Fruit fly (Drosophila melanogaster) whole organism, embryonic: ENCODE measurements around the gene cl.

ENCODE experiments used
- Ada2b ChIP-seq: fragments of 200-800 bp; sonication (Bioruptor generic); IDR thresholded peaks from 2 replicates; pipeline ENCODE4 v1.3.6; 2022; ENCODE audit warnings: missing biosample characterization, missing genetic modification characterization
- Asciz ChIP-seq: fragments of 200-800 bp; sonication (Bioruptor generic); optimal IDR thresholded peaks from 2 replicates; lab custom pipeline; 2017; ENCODE audit warnings: missing biosample characterization, mild to moderate bottlenecking, missing genetic modification characterization, missing genetic modification reagents
- Bgb ChIP-seq: fragments of 200-800 bp; sonication (Bioruptor generic); IDR thresholded peaks from 2 replicates; pipeline ENCODE4 v1.3.6; 2022; ENCODE audit warnings: missing biosample characterization, missing genetic modification characterization; ENCODE audit not compliant: partially characterized antibody
- CG10959 ChIP-seq: fragments of 200-800 bp; sonication (Bioruptor generic); IDR thresholded peaks from 2 replicates; pipeline ENCODE4 v1.3.6; 2022; ENCODE audit warnings: missing biosample characterization, missing genetic modification characterization
- CG11398 ChIP-seq: fragments of 200-800 bp; sonication (Bioruptor generic); optimal IDR thresholded peaks from 2 replicates; lab custom pipeline; 2016; ENCODE audit warnings: missing biosample characterization, missing genetic modification characterization
- CG12071 ChIP-seq: fragments of 200-800 bp; sonication (Bioruptor generic); optimal IDR thresholded peaks from 3 replicates; lab custom pipeline; 2018; ENCODE audit warnings: missing biosample characterization, mild to moderate bottlenecking, missing genetic modification characterization
- CG1233 ChIP-seq: fragments of 200-800 bp; sonication (Bioruptor generic); optimal IDR thresholded peaks from 4 replicates; lab custom pipeline; 2018; ENCODE audit warnings: missing biosample characterization, mild to moderate bottlenecking, missing genetic modification characterization
- CG12391 ChIP-seq: fragments of 200-800 bp; sonication (Bioruptor generic); optimal IDR thresholded peaks from 3 replicates; lab custom pipeline; 2018; ENCODE audit warnings: missing biosample characterization, mild to moderate bottlenecking, missing genetic modification characterization, moderate library complexity
- CG17829 ChIP-seq: fragments of 200-800 bp; optimal IDR thresholded peaks from 2 replicates; lab custom pipeline; 2019; ENCODE audit warnings: missing biosample characterization, mild to moderate bottlenecking, missing genetic modification characterization, moderate library complexity
- CG2116 ChIP-seq: fragments of 200-800 bp; sonication (Bioruptor generic); optimal IDR thresholded peaks from 3 replicates; lab custom pipeline; 2018; ENCODE audit warnings: missing biosample characterization, mild to moderate bottlenecking, missing genetic modification characterization
- CG2120 ChIP-seq: fragments of 200-800 bp; sonication (Bioruptor generic); optimal IDR thresholded peaks from 3 replicates; lab custom pipeline; 2016; ENCODE audit warnings: missing biosample characterization, missing genetic modification characterization
- CG7357 ChIP-seq: fragments of 200-800 bp; sonication (Bioruptor generic); IDR thresholded peaks from 3 replicates; pipeline ENCODE4 v1.3.6; 2022; ENCODE audit warnings: missing biosample characterization, missing genetic modification characterization
- Dll ChIP-seq: fragments of 200-800 bp; sonication (Bioruptor generic); IDR thresholded peaks from 4 replicates; pipeline ENCODE4 v1.3.6; 2022; ENCODE audit warnings: missing biosample characterization, missing genetic modification characterization; ENCODE audit not compliant: partially characterized antibody
- Dref ChIP-seq: fragments of 200-800 bp; sonication (Bioruptor generic); IDR thresholded peaks from 2 replicates; pipeline ENCODE4 v1.3.6; 2022; ENCODE audit warnings: missing biosample characterization, missing genetic modification characterization
- ERR ChIP-seq: fragments of 200-800 bp; sonication (Bioruptor generic); optimal IDR thresholded peaks from 2 replicates; lab custom pipeline; 2016; ENCODE audit warnings: missing biosample characterization, missing genetic modification characterization
- Ets65A ChIP-seq: fragments of 200-800 bp; sonication (Bioruptor generic); peaks from one replicate; lab custom pipeline; 2016; ENCODE audit warnings: missing biosample characterization, missing genetic modification characterization
- GATAe ChIP-seq: fragments of 200-800 bp; sonication (Bioruptor generic); conservative IDR thresholded peaks from 2 replicates; pipeline ENCODE4 v1.3.6; 2022; ENCODE audit warnings: missing biosample characterization, missing genetic modification characterization
- HLH3B ChIP-seq: fragments of 200-800 bp; sonication (Bioruptor generic); IDR thresholded peaks from 2 replicates; pipeline ENCODE4 v1.3.6; 2022; ENCODE audit warnings: missing biosample characterization, missing genetic modification characterization
- Hr78 ChIP-seq, 2 experiments: fragments of 200-800 bp in 1 of 2; fragments of >200 bp in 1 of 2; sonication (Bioruptor generic) in 1 of 2; optimal IDR thresholded peaks; 2 replicates each; lab custom pipeline; 2017 to 2019; ENCODE audit warnings: missing biosample characterization in 2 of 2, missing genetic modification characterization in 2 of 2, mild to moderate bottlenecking in 1 of 2, moderate library complexity in 1 of 2
- Lim3 ChIP-seq: fragments of 200-800 bp; sonication (Bioruptor generic); IDR thresholded peaks from 2 replicates; pipeline ENCODE4 v1.3.6; 2022; ENCODE audit warnings: missing biosample characterization, missing genetic modification characterization
- MTF-1 ChIP-seq: fragments of 200-800 bp; sonication (Bioruptor generic); optimal IDR thresholded peaks from 2 replicates; lab custom pipeline; 2018; ENCODE audit warnings: missing biosample characterization, mild to moderate bottlenecking, missing genetic modification characterization, borderline replicate concordance
- Meics ChIP-seq: fragments of 200-800 bp; sonication (Bioruptor generic); optimal IDR thresholded peaks from 2 replicates; lab custom pipeline; 2017; ENCODE audit warnings: missing biosample characterization, mild to moderate bottlenecking, missing genetic modification characterization
- Neu2 ChIP-seq: fragments of 200-800 bp; sonication (Bioruptor generic); optimal IDR thresholded peaks from 3 replicates; lab custom pipeline; 2016; ENCODE audit warnings: missing biosample characterization, missing genetic modification characterization, borderline replicate concordance
- Nf-YB ChIP-seq: fragments of 200-800 bp; sonication (Bioruptor generic); optimal IDR thresholded peaks from 3 replicates; lab custom pipeline; 2019; ENCODE audit warnings: missing biosample characterization, mild to moderate bottlenecking, missing genetic modification characterization, moderate library complexity
- Nf-YC ChIP-seq: fragments of 200-800 bp; optimal IDR thresholded peaks from 3 replicates; lab custom pipeline; 2019; ENCODE audit warnings: missing biosample characterization, mild to moderate bottlenecking, missing genetic modification characterization, moderate library complexity
- NfI ChIP-seq: fragments of 200-800 bp; sonication (Bioruptor generic); optimal IDR thresholded peaks from 3 replicates; lab custom pipeline; 2018; ENCODE audit warnings: missing biosample characterization, mild to moderate bottlenecking, missing genetic modification characterization, moderate library complexity
- PHDP ChIP-seq: fragments of 200-800 bp; sonication (Bioruptor generic); optimal IDR thresholded peaks from 3 replicates; lab custom pipeline; 2018; ENCODE audit warnings: missing biosample characterization, mild to moderate bottlenecking, missing genetic modification characterization, moderate library complexity
- Ptx1 ChIP-seq: fragments of 200-800 bp; sonication (Bioruptor generic); IDR thresholded peaks from 2 replicates; pipeline ENCODE4 v1.3.6; 2022; ENCODE audit warnings: missing biosample characterization, missing genetic modification characterization
- Ravus ChIP-seq: fragments of 200-800 bp; sonication (Bioruptor generic); IDR thresholded peaks from 2 replicates; pipeline ENCODE4 v1.3.6; 2022; ENCODE audit warnings: missing biosample characterization, missing genetic modification characterization
- TFAM ChIP-seq: fragments of 200-800 bp; sonication (Bioruptor generic); optimal IDR thresholded peaks from 2 replicates; lab custom pipeline; 2017; ENCODE audit warnings: missing biosample characterization, missing genetic modification characterization, inconsistent platforms
- ac ChIP-seq: fragments of 200-800 bp; sonication (Bioruptor generic); optimal IDR thresholded peaks from 3 replicates; lab custom pipeline; 2017; ENCODE audit warnings: missing biosample characterization, mild to moderate bottlenecking, missing genetic modification characterization
- bbx ChIP-seq: fragments of 200-800 bp; sonication (Bioruptor generic); IDR thresholded peaks from 2 replicates; pipeline ENCODE4 v1.3.6; 2022; ENCODE audit warnings: missing biosample characterization, missing genetic modification characterization; ENCODE audit not compliant: partially characterized antibody
- br ChIP-seq: fragments of >200 bp; optimal IDR thresholded peaks from 2 replicates; lab custom pipeline; 2017
- cas ChIP-seq: fragments of 200-800 bp; sonication (Bioruptor generic); IDR thresholded peaks from 2 replicates; pipeline ENCODE4 v1.3.6; 2022; ENCODE audit warnings: missing biosample characterization, missing genetic modification characterization
- chinmo ChIP-seq: fragments of 200-800 bp; sonication (Bioruptor generic); IDR thresholded peaks from 4 replicates; pipeline ENCODE4 v1.3.6; 2022; ENCODE audit warnings: missing biosample characterization, missing genetic modification characterization; ENCODE audit not compliant: partially characterized antibody
- disco-r ChIP-seq: fragments of 200-800 bp; sonication (Bioruptor generic); optimal IDR thresholded peaks from 2 replicates; lab custom pipeline; 2016; ENCODE audit warnings: missing biosample characterization, missing genetic modification characterization
- dpn ChIP-seq, 2 experiments: fragments of 200-800 bp; sonication (Bioruptor generic); optimal IDR thresholded peaks; 3 replicates each; lab custom pipeline; 2016; ENCODE audit warnings: missing biosample characterization in 2 of 2, missing genetic modification characterization in 2 of 2
- eve ChIP-seq, 2 experiments: fragments of >200 bp; optimal IDR thresholded peaks; 2 replicates each; lab custom pipeline; 2017; ENCODE audit warnings: missing biosample characterization in 2 of 2, missing genetic modification characterization in 2 of 2
- fd102C ChIP-seq: fragments of 200-800 bp; sonication (Bioruptor generic); optimal IDR thresholded peaks from 2 replicates; lab custom pipeline; 2018; ENCODE audit warnings: missing biosample characterization, mild to moderate bottlenecking, missing genetic modification characterization, moderate library complexity
- gro ChIP-seq: fragments of 200-800 bp; sonication (Bioruptor generic); optimal IDR thresholded peaks from 2 replicates; lab custom pipeline; 2016; ENCODE audit warnings: missing biosample characterization, missing genetic modification characterization
- gsb ChIP-seq: fragments of 200-800 bp; sonication (Bioruptor generic); IDR thresholded peaks from 2 replicates; pipeline ENCODE4 v1.3.6; 2022; ENCODE audit warnings: missing biosample characterization, missing genetic modification characterization
- hb ChIP-seq: fragments of 200-800 bp; sonication (Bioruptor generic); IDR thresholded peaks from 3 replicates; pipeline ENCODE4 v1.3.6; 2022; ENCODE audit warnings: missing biosample characterization, missing genetic modification characterization; ENCODE audit not compliant: partially characterized antibody
- klu ChIP-seq: fragments of 200-800 bp; sonication (Bioruptor generic); IDR thresholded peaks from 2 replicates; pipeline ENCODE4 v1.3.6; 2022; ENCODE audit warnings: missing biosample characterization, missing genetic modification characterization
- nerfin-1 ChIP-seq: fragments of 200-800 bp; sonication (Bioruptor generic); optimal IDR thresholded peaks from 3 replicates; lab custom pipeline; 2019; ENCODE audit warnings: missing biosample characterization, mild to moderate bottlenecking, missing genetic modification characterization, moderate library complexity
- oc ChIP-seq: fragments of 200-800 bp; sonication (Bioruptor generic); optimal IDR thresholded peaks from 2 replicates; lab custom pipeline; 2018; ENCODE audit warnings: missing biosample characterization, mild to moderate bottlenecking, missing genetic modification characterization, moderate library complexity
- pan ChIP-seq, 4 experiments: fragments of >200 bp in 3 of 4; fragments of 200-800 bp in 1 of 4; sonication (Bioruptor generic) in 1 of 4; optimal IDR thresholded peaks in 3 of 4; IDR thresholded peaks in 1 of 4; 2 replicates each; pipeline versions ENCODE4 v1.3.6 to Lab custom; 2017 to 2022; ENCODE audit warnings: missing biosample characterization in 2 of 4, missing genetic modification characterization in 2 of 4, mixed read lengths in 1 of 4
- pb ChIP-seq: fragments of 200-800 bp; sonication (Bioruptor generic); optimal IDR thresholded peaks from 3 replicates; lab custom pipeline; 2016; ENCODE audit warnings: missing biosample characterization, missing genetic modification characterization
- pho ChIP-seq: fragments of 200-800 bp; sonication (Bioruptor generic); optimal IDR thresholded peaks from 2 replicates; lab custom pipeline; 2016; ENCODE audit warnings: missing biosample characterization, missing genetic modification characterization
- sens ChIP-seq: fragments of 200-800 bp; sonication (Bioruptor generic); peaks from one replicate; lab custom pipeline; 2016; ENCODE audit warnings: missing biosample characterization, missing genetic modification characterization
- tgo ChIP-seq: fragments of 200-800 bp; sonication (Bioruptor generic); IDR thresholded peaks from 3 replicates; pipeline ENCODE4 v1.3.6; 2022; ENCODE audit warnings: missing biosample characterization, missing genetic modification characterization

cl gene

DNA sequence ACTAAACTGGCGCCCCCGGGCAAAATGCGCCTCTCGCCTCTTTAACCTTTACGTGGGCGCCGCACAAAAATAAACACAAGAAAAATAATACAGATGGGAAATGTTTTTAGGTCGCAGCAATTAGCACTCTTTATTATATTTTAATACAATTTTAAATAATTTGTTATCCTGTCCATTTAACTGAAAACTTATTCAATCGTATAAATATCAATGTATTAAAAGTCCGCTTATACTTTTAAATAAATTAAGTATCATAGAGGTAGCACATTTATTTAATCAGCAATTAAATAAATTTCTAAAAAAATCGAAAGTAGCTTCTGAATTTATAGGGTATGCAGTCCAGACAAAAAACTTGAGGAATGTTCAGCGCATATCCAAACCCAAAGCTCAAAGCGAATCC is 12.9 kb upstream of the cl start:
- no peak for TF ChIP-seq GATAe
- no peak for TF ChIP-seq CG2120 (GFP tag; lab: Kevin White, UChicago)
- TF ChIP-seq CG2116 = no peak
- no peak for TF ChIP-seq chinmo
- no peak for TF ChIP-seq disco-r (GFP tag; lab: Kevin White, UChicago)
- TF ChIP-seq fd102C (GFP tag; lab: Kevin White, UChicago) = no peak
- TF ChIP-seq Bgb = no peak
- no peak for TF ChIP-seq Dll (GFP tag; lab: Robert Waterston, UW)
- no peak for TF ChIP-seq Lim3 (GFP tag; lab: Robert Waterston, UW)
- no peak for TF ChIP-seq CG11398 (GFP tag; lab: Kevin White, UChicago)
- no peak for TF ChIP-seq bbx (GFP tag; lab: Robert Waterston, UW)
- no peak for TF ChIP-seq klu (GFP tag; lab: Robert Waterston, UW)
- no peak for TF ChIP-seq pb (GFP tag; lab: Kevin White, UChicago)
- no peak for TF ChIP-seq oc
- TF ChIP-seq dpn (GFP tag; optimal IDR thresholded peaks at IDR 0.05; lab: Kevin White, UChicago) = no peak
- no peak for TF ChIP-seq CG12071 (GFP tag; lab: Kevin White, UChicago)
- TF ChIP-seq CG12391 (tag; lab: Kevin White, UChicago) = no peak
- no peak for TF ChIP-seq Hr78 (GFP tag; optimal IDR thresholded peaks at IDR 0.05; lab: Kevin White, UChicago)
- no peak for TF ChIP-seq TFAM (GFP tag; lab: Kevin White, UChicago)
- TF ChIP-seq Ets65A (GFP tag; lab: Kevin White, UChicago) = no peak

DNA sequence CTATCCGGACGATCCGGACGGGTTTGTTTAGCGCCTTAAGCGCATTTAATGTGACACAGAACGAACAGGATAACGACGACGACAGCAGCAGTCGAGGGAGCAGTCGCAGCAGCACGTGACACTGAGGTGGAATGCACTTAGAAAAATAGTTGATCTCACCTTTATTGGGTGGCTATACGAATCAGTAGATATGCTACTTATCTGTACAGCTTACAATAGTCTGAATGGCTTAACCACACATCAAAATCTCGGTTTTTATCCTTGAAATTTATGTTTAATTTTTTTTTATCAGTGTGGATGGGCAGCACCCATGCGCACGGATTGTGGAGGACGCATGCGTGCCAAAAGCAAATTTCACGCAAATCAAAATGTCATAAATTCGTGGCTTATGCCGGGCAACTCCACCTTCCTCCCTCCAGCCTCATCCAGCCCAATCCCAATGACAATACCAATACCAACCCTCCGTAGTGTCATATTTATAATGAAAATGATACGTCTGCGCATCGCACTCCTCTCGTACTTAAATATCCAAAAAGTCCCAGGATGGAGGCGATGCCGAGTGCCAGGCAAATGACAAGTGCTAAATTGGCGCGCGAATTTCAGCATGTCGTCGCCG is 12.0 kb upstream of the cl start:
- TF ChIP-seq Asciz (GFP tag; lab: Kevin White, UChicago) (no peak), Neu2 (GFP tag; lab: Kevin White, UChicago) (no peak), ERR (no peak), MTF-1 (GFP tag; lab: Kevin White, UChicago) (no peak), Ptx1 (GFP tag; lab: Robert Waterston, UW) (0 out of 2 replicates have a peak, but pooled peaks have one; percentile 12), HLH3B (GFP tag; lab: Robert Waterston, UW) (no peak), gro (GFP tag; lab: Kevin White, UChicago) (no peak), nerfin-1 (tag; lab: Kevin White, UChicago) (no peak), Ravus (no peak), Nf-YC (tag; lab: Kevin White, UChicago) (peak; percentile 59), PHDP (no peak), CG7357 (GFP tag; lab: Robert Waterston, UW) (no peak), NfI (no peak), pan (optimal IDR thresholded peaks at IDR 0.05; lab: Kevin White, UChicago) (no peak), pan (GFP tag; optimal IDR thresholded peaks at IDR 0.05 in 1 of 2, IDR thresholded peaks at IDR 0.05 in 1 of 2) (no peak), Meics (GFP tag; lab: Kevin White, UChicago) (no peak), ac (GFP tag; lab: Kevin White, UChicago) (no peak), CG12391 (tag; lab: Kevin White, UChicago) (no peak), sens (GFP tag; lab: Kevin White, UChicago) (peak; percentile 69), CG17829 (no peak), gsb (no peak), pho (GFP tag; lab: Kevin White, UChicago) (no peak), br (lab: Kevin White, UChicago) (no peak), CG10959 (GFP tag; lab: Robert Waterston, UW) (no peak), tgo (GFP tag; lab: Robert Waterston, UW) (no peak), eve (GFP tag; optimal IDR thresholded peaks at IDR 0.05; lab: Kevin White, UChicago) (no peak), Dref (GFP tag; lab: Robert Waterston, UW) (no peak), hb (GFP tag; lab: Robert Waterston, UW) (no peak), cas (no peak), CG1233 (GFP tag; lab: Kevin White, UChicago) (no peak), Ada2b (GFP tag; lab: Robert Waterston, UW) (no peak), Nf-YB (GFP tag; lab: Kevin White, UChicago) (peak; percentile 60)
